Fruit fly (Drosophila melanogaster) whole organism, embryonic: ENCODE measurements around the gene chif.

Experiments used
- Abd-B ChIP-seq: fragments of 200-800 bp; sonication (Bioruptor generic); optimal IDR thresholded peaks from 2 replicates; lab custom pipeline; 2018; ENCODE audit warnings: missing biosample characterization, mild to moderate bottlenecking, missing genetic modification characterization, moderate library complexity
- Ada2b ChIP-seq: fragments of 200-800 bp; sonication (Bioruptor generic); IDR thresholded peaks from 2 replicates; pipeline ENCODE4 v1.3.6; 2022; ENCODE audit warnings: missing biosample characterization, missing genetic modification characterization
- Atf-2 ChIP-seq: fragments of 200-800 bp; sonication (Bioruptor generic); optimal IDR thresholded peaks from 2 replicates; lab custom pipeline; 2016; ENCODE audit warnings: missing biosample characterization, missing genetic modification characterization
- BtbVII ChIP-seq: fragments of 200-800 bp; sonication (Bioruptor generic); optimal IDR thresholded peaks from 3 replicates; lab custom pipeline; 2017; ENCODE audit warnings: missing biosample characterization, mild to moderate bottlenecking, missing genetic modification characterization
- CG10274 ChIP-seq: fragments of 200-800 bp; sonication (Bioruptor generic); optimal IDR thresholded peaks from 3 replicates; lab custom pipeline; 2017; ENCODE audit warnings: missing biosample characterization, mild to moderate bottlenecking, missing genetic modification characterization
- CG10543 ChIP-seq: fragments of 200-800 bp; sonication (Bioruptor generic); optimal IDR thresholded peaks from 3 replicates; lab custom pipeline; 2017; ENCODE audit warnings: missing biosample characterization, mild to moderate bottlenecking, missing genetic modification characterization, moderate library complexity
- CG10654 ChIP-seq: fragments of 200-800 bp; sonication (Bioruptor generic); optimal IDR thresholded peaks from 2 replicates; lab custom pipeline; 2016; ENCODE audit warnings: missing biosample characterization, missing genetic modification characterization
- CG11247 ChIP-seq: fragments of 200-800 bp; sonication (Bioruptor generic); IDR thresholded peaks from 2 replicates; pipeline ENCODE4 v1.3.6; 2022; ENCODE audit warnings: missing biosample characterization, missing genetic modification characterization
- CG12236 ChIP-seq: fragments of 200-800 bp; sonication (Bioruptor generic); optimal IDR thresholded peaks from 2 replicates; lab custom pipeline; 2016; ENCODE audit warnings: missing biosample characterization, missing genetic modification characterization
- CG13123 ChIP-seq: fragments of 200-800 bp; sonication (Bioruptor generic); optimal IDR thresholded peaks from 2 replicates; lab custom pipeline; 2016; ENCODE audit warnings: missing biosample characterization, missing genetic modification characterization
- CG15479 ChIP-seq: fragments of 200-800 bp; sonication (Bioruptor generic); optimal IDR thresholded peaks from 3 replicates; lab custom pipeline; 2019; ENCODE audit warnings: missing biosample characterization, mild to moderate bottlenecking, missing genetic modification characterization, moderate library complexity
- CG15696 ChIP-seq: fragments of 200-800 bp; sonication (Bioruptor generic); optimal IDR thresholded peaks from 2 replicates; lab custom pipeline; 2019; ENCODE audit warnings: missing biosample characterization, mild to moderate bottlenecking, missing genetic modification characterization, moderate library complexity
- CG17328 ChIP-seq: fragments of 200-800 bp; sonication (Bioruptor generic); IDR thresholded peaks from 2 replicates; pipeline ENCODE4 v1.3.6; 2022; ENCODE audit warnings: missing biosample characterization, missing genetic modification characterization
- CG18011 ChIP-seq: fragments of 200-800 bp; sonication (Bioruptor generic); optimal IDR thresholded peaks from 2 replicates; lab custom pipeline; 2017; ENCODE audit warnings: missing biosample characterization, missing genetic modification characterization, mild to moderate bottlenecking, moderate library complexity, missing genotype
- CG18599 ChIP-seq: fragments of 200-800 bp; sonication (Bioruptor generic); optimal IDR thresholded peaks from 3 replicates; lab custom pipeline; 2017; ENCODE audit warnings: missing biosample characterization, missing genetic modification characterization, mild to moderate bottlenecking, moderate library complexity, missing genetic modification reagents
- CG31388 ChIP-seq: fragments of 200-800 bp; sonication (Bioruptor generic); optimal IDR thresholded peaks from 2 replicates; lab custom pipeline; 2016; ENCODE audit warnings: missing biosample characterization, missing genetic modification characterization
- CG4282 ChIP-seq: fragments of 200-800 bp; sonication (Bioruptor generic); optimal IDR thresholded peaks from 2 replicates; lab custom pipeline; 2016; ENCODE audit warnings: missing biosample characterization, missing genetic modification characterization
- CG6689 ChIP-seq: fragments of 200-800 bp; sonication (Bioruptor generic); IDR thresholded peaks from 2 replicates; pipeline ENCODE4 v1.3.6; 2022; ENCODE audit warnings: missing biosample characterization, missing genetic modification characterization
- CG7357 ChIP-seq: fragments of 200-800 bp; sonication (Bioruptor generic); IDR thresholded peaks from 3 replicates; pipeline ENCODE4 v1.3.6; 2022; ENCODE audit warnings: missing biosample characterization, missing genetic modification characterization
- CG9215 ChIP-seq: fragments of 200-800 bp; sonication (Bioruptor generic); IDR thresholded peaks from 2 replicates; pipeline ENCODE4 v1.3.6; 2022; ENCODE audit warnings: missing biosample characterization, missing genetic modification characterization
- CrebB ChIP-seq: fragments of 200-800 bp; sonication (Bioruptor generic); optimal IDR thresholded peaks from 3 replicates; lab custom pipeline; 2018; ENCODE audit warnings: missing biosample characterization, mild to moderate bottlenecking, missing genetic modification characterization
- D19B ChIP-seq: fragments of 200-800 bp; sonication (Bioruptor generic); optimal IDR thresholded peaks from 2 replicates; lab custom pipeline; 2017; ENCODE audit warnings: missing biosample characterization, mild to moderate bottlenecking, missing genetic modification characterization
- Deaf1 ChIP-seq: fragments of 200-800 bp; optimal IDR thresholded peaks from 3 replicates; lab custom pipeline; 2019; ENCODE audit warnings: missing biosample characterization, mild to moderate bottlenecking, missing genetic modification characterization, moderate library complexity
- Drgx ChIP-seq: fragments of 200-800 bp; sonication (Bioruptor generic); IDR thresholded peaks from 2 replicates; pipeline ENCODE4 v1.3.6; 2022; ENCODE audit warnings: missing biosample characterization, missing genetic modification characterization
- H15 ChIP-seq: fragments of 200-800 bp; sonication (Bioruptor generic); IDR thresholded peaks from 3 replicates; pipeline ENCODE4 v1.3.6; 2022; ENCODE audit warnings: missing biosample characterization, missing genetic modification characterization
- HLHmδ ChIP-seq: fragments of 200-800 bp; sonication (Bioruptor generic); optimal IDR thresholded peaks from 2 replicates; lab custom pipeline; 2018; ENCODE audit warnings: missing biosample characterization, mild to moderate bottlenecking, missing genetic modification characterization, moderate library complexity
- Lim3 ChIP-seq: fragments of 200-800 bp; sonication (Bioruptor generic); IDR thresholded peaks from 2 replicates; pipeline ENCODE4 v1.3.6; 2022; ENCODE audit warnings: missing biosample characterization, missing genetic modification characterization
- Mes4 ChIP-seq: fragments of 200-800 bp; sonication (Bioruptor generic); optimal IDR thresholded peaks from 2 replicates; lab custom pipeline; 2016; ENCODE audit warnings: missing biosample characterization, missing genetic modification characterization
- Myb ChIP-seq: fragments of 200-800 bp; sonication (Bioruptor generic); optimal IDR thresholded peaks from 2 replicates; lab custom pipeline; 2016; ENCODE audit warnings: missing biosample characterization, missing genetic modification characterization
- Nf-YA ChIP-seq: fragments of 200-800 bp; sonication (Bioruptor generic); IDR thresholded peaks from 2 replicates; pipeline ENCODE4 v1.3.6; 2022; ENCODE audit warnings: missing biosample characterization, missing genetic modification characterization
- Ssrp ChIP-seq: fragments of 200-800 bp; sonication (Bioruptor generic); optimal IDR thresholded peaks from 2 replicates; lab custom pipeline; 2018; ENCODE audit warnings: missing biosample characterization, mild to moderate bottlenecking, missing genetic modification characterization, moderate library complexity
- Usf ChIP-seq: fragments of 200-800 bp; sonication (Bioruptor generic); optimal IDR thresholded peaks from 2 replicates; lab custom pipeline; 2017; ENCODE audit warnings: missing genotype, missing biosample characterization, missing genetic modification characterization
- ash1 ChIP-seq: fragments of 200-800 bp; sonication (Bioruptor generic); optimal IDR thresholded peaks from 2 replicates; lab custom pipeline; 2018; ENCODE audit warnings: missing biosample characterization, mild to moderate bottlenecking, missing genetic modification characterization
- bab2 ChIP-seq: fragments of 200-800 bp; sonication (Bioruptor generic); optimal IDR thresholded peaks from 2 replicates; lab custom pipeline; 2016; ENCODE audit warnings: missing biosample characterization, missing genetic modification characterization
- chinmo ChIP-seq: fragments of 200-800 bp; sonication (Bioruptor generic); IDR thresholded peaks from 4 replicates; pipeline ENCODE4 v1.3.6; 2022; ENCODE audit warnings: missing biosample characterization, missing genetic modification characterization; ENCODE audit not compliant: partially characterized antibody
- chn ChIP-seq: fragments of 200-800 bp; sonication (Bioruptor generic); optimal IDR thresholded peaks from 2 replicates; lab custom pipeline; 2016; ENCODE audit warnings: missing biosample characterization, missing genetic modification characterization
- crol ChIP-seq: fragments of 200-800 bp; sonication (Bioruptor generic); IDR thresholded peaks from 2 replicates; pipeline ENCODE4 v1.3.6; 2022; ENCODE audit warnings: missing biosample characterization, missing genetic modification characterization
- disco-r ChIP-seq: fragments of 200-800 bp; sonication (Bioruptor generic); optimal IDR thresholded peaks from 2 replicates; lab custom pipeline; 2016; ENCODE audit warnings: missing biosample characterization, missing genetic modification characterization
- dmrt11E ChIP-seq: fragments of 200-800 bp; sonication (Bioruptor generic); optimal IDR thresholded peaks from 3 replicates; lab custom pipeline; 2018; ENCODE audit warnings: missing biosample characterization, mild to moderate bottlenecking, missing genetic modification characterization, moderate library complexity
- dysf ChIP-seq: fragments of 200-800 bp; sonication (Bioruptor generic); IDR thresholded peaks from 3 replicates; pipeline ENCODE4 v1.3.6; 2022; ENCODE audit warnings: missing biosample characterization, missing genetic modification characterization
- emc ChIP-seq: fragments of 200-800 bp; sonication (Bioruptor generic); optimal IDR thresholded peaks from 2 replicates; lab custom pipeline; 2016; ENCODE audit warnings: missing biosample characterization, missing genetic modification characterization
- fd102C ChIP-seq: fragments of 200-800 bp; sonication (Bioruptor generic); optimal IDR thresholded peaks from 2 replicates; lab custom pipeline; 2018; ENCODE audit warnings: missing biosample characterization, mild to moderate bottlenecking, missing genetic modification characterization, moderate library complexity
- hbn ChIP-seq: fragments of 200-800 bp; sonication (Bioruptor generic); IDR thresholded peaks from 2 replicates; pipeline ENCODE4 v1.3.6; 2022; ENCODE audit warnings: missing biosample characterization, missing genetic modification characterization; ENCODE audit not compliant: partially characterized antibody
- nom ChIP-seq: fragments of 200-800 bp; sonication (Bioruptor generic); optimal IDR thresholded peaks from 2 replicates; lab custom pipeline; 2017; ENCODE audit warnings: missing biosample characterization, missing genetic modification characterization, mild to moderate bottlenecking, moderate library complexity, missing genetic modification reagents
- run ChIP-seq: fragments of 200-800 bp; sonication (Bioruptor generic); optimal IDR thresholded peaks from 3 replicates; lab custom pipeline; 2018; ENCODE audit warnings: missing biosample characterization, mild to moderate bottlenecking, missing genetic modification characterization
- so ChIP-seq: fragments of 200-800 bp; sonication (Bioruptor generic); IDR thresholded peaks from 3 replicates; pipeline ENCODE4 v1.3.6; 2022; ENCODE audit warnings: missing biosample characterization, missing genetic modification characterization
- sr ChIP-seq: fragments of 200-800 bp; sonication (Bioruptor generic); IDR thresholded peaks from 3 replicates; pipeline ENCODE4 v1.3.6; 2022; ENCODE audit warnings: missing biosample characterization, missing genetic modification characterization
- tll ChIP-seq, 2 experiments: fragments of 200-800 bp in 1 of 2; fragments of >200 bp in 1 of 2; sonication (Bioruptor generic) in 1 of 2; optimal IDR thresholded peaks; 2 replicates each; lab custom pipeline; 2017 to 2019; ENCODE audit warnings: missing biosample characterization in 2 of 2, missing genetic modification characterization in 2 of 2, mild to moderate bottlenecking in 1 of 2, moderate library complexity in 1 of 2
- wor ChIP-seq: fragments of 200-800 bp; sonication (Bioruptor generic); IDR thresholded peaks from 2 replicates; pipeline ENCODE4 v1.3.6; 2022; ENCODE audit warnings: missing biosample characterization, missing genetic modification characterization

The chif gene

DNA sequence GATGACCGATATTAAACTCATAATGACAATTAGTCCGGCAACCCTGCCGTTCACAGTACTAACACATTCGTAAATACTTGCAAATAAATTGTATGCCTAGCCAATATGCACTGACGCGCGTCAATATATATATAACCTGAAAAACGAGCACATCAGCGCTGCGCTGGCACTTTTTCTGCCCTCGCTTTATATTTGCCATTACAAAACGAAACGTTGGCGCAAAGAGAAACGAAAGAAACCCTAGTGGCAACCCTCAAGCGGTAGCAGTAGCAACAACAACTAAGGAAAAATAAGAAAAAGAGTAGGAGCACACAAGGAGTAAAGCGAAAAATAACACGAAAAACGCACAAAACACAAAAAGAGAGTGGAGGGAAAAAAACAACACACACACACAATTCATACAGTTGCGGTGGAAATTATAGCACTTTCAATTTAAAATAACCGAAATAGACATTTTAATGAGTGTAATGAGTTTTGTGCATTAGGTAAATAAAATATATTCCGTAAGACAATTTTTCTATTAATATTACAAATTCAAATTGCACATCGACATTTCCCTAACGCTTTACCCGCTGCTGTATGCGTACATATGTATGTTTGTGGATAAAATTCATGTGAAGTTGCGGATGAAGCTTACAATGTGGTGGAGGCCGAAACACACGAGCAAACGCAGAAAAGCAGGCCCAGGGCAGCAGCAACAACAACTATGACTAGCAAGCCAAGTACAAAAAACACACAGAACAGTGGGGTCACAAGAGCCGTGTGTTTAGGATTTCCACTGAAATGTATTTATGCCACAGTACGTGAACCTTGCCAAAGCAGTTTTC, 1.5 kb downstream of the chif start (continued):
- TF ChIP-seq bab2 (GFP tag; lab: Kevin White, UChicago) (peak; percentile 98), BtbVII (GFP tag; lab: Kevin White, UChicago) (peak; percentile 99), nom (GFP tag; lab: Kevin White, UChicago) (peak; percentile 99), CG4282 (GFP tag; lab: Kevin White, UChicago) (peak; percentile 77), fd102C (peak; percentile 92), Mes4 (GFP tag; lab: Kevin White, UChicago) (peak; percentile 97), CG17328 (GFP tag; lab: Robert Waterston, UW) (peak; percentile 99), CG10654 (GFP tag; lab: Kevin White, UChicago) (peak; percentile 97), CG11247 (GFP tag; lab: Robert Waterston, UW) (peak; percentile 98), run (tag; lab: Kevin White, UChicago) (peak; percentile 99), D19B (GFP tag; lab: Kevin White, UChicago) (peak; percentile 96), Myb (GFP tag; lab: Kevin White, UChicago) (peak; percentile 90), disco-r (GFP tag; lab: Kevin White, UChicago) (peak; percentile 97), CG15479 (GFP tag; lab: Kevin White, UChicago) (peak; percentile 75), Abd-B (GFP tag; lab: Kevin White, UChicago) (peak; percentile 98), tll (GFP tag; optimal IDR thresholded peaks at IDR 0.05; lab: Kevin White, UChicago) (peak in 1 of 2 experiments; percentile 66), CG18011 (peak; percentile 93), ash1 (GFP tag; lab: Kevin White, UChicago) (peak; percentile 97), dysf (peak; percentile 99), CG13123 (GFP tag; lab: Kevin White, UChicago) (peak; percentile 97), emc (GFP tag; lab: Kevin White, UChicago) (peak; percentile 92), dmrt11E (tag; lab: Kevin White, UChicago) (peak; percentile 99), HLHmδ (peak; percentile 1), Nf-YA (GFP tag; lab: Robert Waterston, UW) (peak; percentile 98), CG7357 (GFP tag; lab: Robert Waterston, UW) (peak; percentile 96), Deaf1 (tag; lab: Kevin White, UChicago) (peak; percentile 90), CG18599 (GFP tag; lab: Kevin White, UChicago) (peak; percentile 100), chinmo (0 out of 4 replicates have a peak, but pooled peaks have one; percentile 46), Ada2b (GFP tag; lab: Robert Waterston, UW) (peak; percentile 99), CG31388 (GFP tag; lab: Kevin White, UChicago) (peak; percentile 98), CG15696 (tag; lab: Kevin White, UChicago) (peak; percentile 97), chn (peak; percentile 99), hbn (no peak), wor (GFP tag; lab: Robert Waterston, UW) (peak; percentile 98), CG12236 (GFP tag; lab: Kevin White, UChicago) (peak; percentile 94), sr (GFP tag; lab: Robert Waterston, UW) (peak; percentile 93), CG10543 (GFP tag; lab: Kevin White, UChicago) (peak; percentile 99), Ssrp (tag; lab: Kevin White, UChicago) (peak; percentile 99), H15 (GFP tag; lab: Robert Waterston, UW) (peak; percentile 98), CG9215 (GFP tag; lab: Robert Waterston, UW) (peak; percentile 98), Drgx (GFP tag; lab: Robert Waterston, UW) (peak; percentile 99), CG10274 (GFP tag; lab: Kevin White, UChicago) (peak; percentile 95), so (peak; percentile 99), Usf (GFP tag; lab: Kevin White, UChicago) (peak; percentile 96), Lim3 (GFP tag; lab: Robert Waterston, UW) (peak; percentile 96), CrebB (tag; lab: Kevin White, UChicago) (peak; percentile 99), crol (GFP tag; lab: Robert Waterston, UW) (peak; percentile 87), Atf-2 (GFP tag; lab: Kevin White, UChicago) (peak; percentile 98), CG6689 (GFP tag; lab: Robert Waterston, UW) (peak; percentile 99)
